Worm (Caenorhabditis elegans): ENCODE results near the gene K02D10.1.

Gene K02D10.1

DNA sequence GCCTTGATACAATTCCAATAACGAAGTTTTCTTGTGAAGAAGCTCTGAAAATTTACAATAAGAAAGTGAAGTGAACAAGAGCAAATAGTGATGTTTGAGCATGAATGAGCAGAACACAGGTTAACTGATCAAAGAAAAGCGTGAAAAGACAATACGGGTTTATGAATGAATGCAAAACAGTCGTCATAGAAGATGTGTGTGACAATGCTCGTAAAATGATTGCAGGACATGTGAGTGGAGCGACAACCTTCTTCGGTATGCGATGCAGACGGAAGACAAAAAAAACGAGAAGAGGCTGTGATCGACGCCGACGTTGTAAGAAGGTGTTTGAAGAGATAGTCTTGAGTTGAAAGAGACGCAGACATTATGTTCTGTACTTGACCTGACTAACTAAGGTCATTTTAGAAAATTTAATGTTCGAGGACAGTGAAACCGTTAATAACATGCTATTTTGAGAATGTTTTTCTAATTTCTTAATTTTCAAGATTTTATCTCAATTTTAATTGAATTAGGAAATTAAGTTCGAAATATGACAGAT lies 2.0 kb upstream of the K02D10.1 start, which contains the start of gene mig-22:
Gene mig-22, minus strand, starts transcription at position 51 of the 538 bp plus-strand sequence.
- TF ChIP-seq mel-28 (tag; optimal IDR thresholded peaks at IDR 0.05; ENCODE audit: borderline replicate concordance) (no peak), gei-17 (GFP tag; optimal IDR thresholded peaks at IDR 0.05) (no peak), Y56A3A.18 (GFP tag; IDR thresholded peaks at IDR 0.05) (no peak), hmg-1.2 (GFP tag; IDR thresholded peaks at IDR 0.05) (peak; percentile 70; the same call in 1 of the 2 replicates), C06A6.2 (GFP tag; conservative IDR thresholded peaks at IDR 0.05) (no peak)

DNA sequence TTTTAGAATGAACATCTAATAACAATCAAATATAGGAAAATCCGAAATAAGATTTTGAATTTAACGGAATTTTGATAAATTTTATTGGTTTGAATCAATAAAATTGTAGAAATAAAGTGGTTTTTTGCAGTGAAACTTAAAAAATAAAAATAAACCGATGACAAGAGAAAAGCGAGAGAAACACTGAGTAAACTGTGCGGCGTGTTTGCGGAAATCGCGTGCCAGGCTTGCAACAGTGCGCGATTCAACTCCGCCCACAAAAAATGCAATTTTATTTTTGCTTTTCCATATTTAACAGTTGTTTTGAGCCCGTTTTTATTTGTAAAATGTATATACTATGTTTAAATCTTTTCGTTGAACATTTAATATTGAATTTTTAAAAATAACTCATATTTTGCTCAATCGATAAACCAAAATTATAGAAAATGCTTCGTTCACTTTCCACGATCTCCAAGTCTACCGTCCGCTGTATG lies 1.4 kb upstream of the K02D10.1 start, which contains the start of gene mtss-1:
Gene mtss-1, plus strand, starts transcription at position 423 of the 473 bp plus-strand sequence.
- TF ChIP-seq C06A6.2 (GFP tag; conservative IDR thresholded peaks at IDR 0.05) (no peak), lsl-1 (GFP tag; optimal IDR thresholded peaks at IDR 0.05) (peak; percentile 55), F49E8.2 (tag; optimal IDR thresholded peaks at IDR 0.05; ENCODE audit: insufficient read depth) (peak; percentile 9), mcd-1 (GFP tag; IDR thresholded peaks at IDR 0.05) (peak; percentile 54), madf-10 (tag; optimal IDR thresholded peaks at IDR 0.05) (no peak), let-607 (tag; optimal IDR thresholded peaks at IDR 0.05) (peak in 1 of 2 experiments; percentile 13), tbp1 (GFP tag; optimal IDR thresholded peaks at IDR 0.05) (peak; percentile 30), nhr-27 (tag; optimal IDR thresholded peaks at IDR 0.05) (no peak), attf-5 (GFP tag; optimal IDR thresholded peaks at IDR 0.05) (peak; percentile 37), D2030.7 (GFP tag; IDR thresholded peaks at IDR 0.05) (0 out of 2 replicates have a peak, but pooled peaks have one; percentile 17), lin-40 (tag; optimal IDR thresholded peaks at IDR 0.05) (peak; percentile 29), unc-130 (GFP tag; optimal IDR thresholded peaks at IDR 0.05) (peak; percentile 8), efl-1 (GFP tag; optimal IDR thresholded peaks at IDR 0.05) (no peak), xnd-1 (tag; optimal IDR thresholded peaks at IDR 0.05) (peak; percentile 31), dpff-1 (tag; optimal IDR thresholded peaks at IDR 0.05) (no peak), lin-35 (GFP tag; optimal IDR thresholded peaks at IDR 0.05) (peak in 1 of 3 experiments; percentile 15), sea-2 (GFP tag; IDR thresholded peaks at IDR 0.05) (no peak), F33H1.4 (GFP tag; IDR thresholded peaks at IDR 0.05) (peak; percentile 56), attf-3 (GFP tag; conservative IDR thresholded peaks at IDR 0.05) (0 out of 2 replicates have a peak, but pooled peaks have one; percentile 23), ZK185.1 (tag; optimal IDR thresholded peaks at IDR 0.05; ENCODE audit: poor library complexity, severe bottlenecking) (peak; percentile 16), snpc-1.1 (tag; optimal IDR thresholded peaks at IDR 0.05; ENCODE audit: insufficient read depth) (peak; percentile 11), pbrm-1 (GFP tag; IDR thresholded peaks at IDR 0.05) (peak; percentile 29; the same call in 1 of the 2 replicates), cebp-2 (GFP tag; IDR thresholded peaks at IDR 0.05) (no peak), rpc-1 (optimal IDR thresholded peaks at IDR 0.05) (peak; percentile 41), rpc-1 (tag; optimal IDR thresholded peaks at IDR 0.05) (no peak), nhr-80 (tag; optimal IDR thresholded peaks at IDR 0.05) (peak; percentile 27), nfyb-1 (GFP tag; IDR thresholded peaks at IDR 0.05) (peak; percentile 51; the same call in 1 of the 2 replicates), snpc-4 (GFP tag; optimal IDR thresholded peaks at IDR 0.05) (peak; percentile 3), snpc-4 (tag; optimal IDR thresholded peaks at IDR 0.05) (peak in 2 of 4 experiments; percentile 33 to 53), atf-7 (tag; optimal IDR thresholded peaks at IDR 0.05) (no peak), attf-6 (GFP tag; IDR thresholded peaks at IDR 0.05) (no peak), dox-1 (GFP tag; IDR thresholded peaks at IDR 0.05) (peak; percentile 61), Y56A3A.18 (GFP tag; IDR thresholded peaks at IDR 0.05) (no peak), snpc-3.4 (tag; optimal IDR thresholded peaks at IDR 0.05) (peak; percentile 44), nfya-2 (GFP tag; IDR thresholded peaks at IDR 0.05) (no peak), snpc-1.3 (tag; optimal IDR thresholded peaks at IDR 0.05; ENCODE audit: insufficient read depth) (peak; percentile 84), F23B12.7 (tag; optimal IDR thresholded peaks at IDR 0.05; ENCODE audit: insufficient read depth) (peak; percentile 36), ztf-18 (tag; optimal IDR thresholded peaks at IDR 0.05) (peak; percentile 61), cebp-1 (GFP tag; IDR thresholded peaks at IDR 0.05) (no peak), cebp-1 (tag; optimal IDR thresholded peaks at IDR 0.05) (peak; percentile 62), ceh-79 (tag; optimal IDR thresholded peaks at IDR 0.05) (no peak), madf-6 (GFP tag; IDR thresholded peaks at IDR 0.05) (peak; percentile 60; the same call in 1 of the 2 replicates)

Measured in whole organism, young adult.